Fruit fly (Drosophila melanogaster) whole organism, embryonic: ENCODE results near the gene nolo.

ENCODE experiments used
- ATbp ChIP-seq: fragments of 200-800 bp; sonication (Bioruptor generic); optimal IDR thresholded peaks from 2 replicates; lab custom pipeline; 2017; ENCODE audit warnings: missing biosample characterization, mild to moderate bottlenecking, missing genetic modification characterization, missing genetic modification reagents
- Asciz ChIP-seq: fragments of 200-800 bp; sonication (Bioruptor generic); optimal IDR thresholded peaks from 2 replicates; lab custom pipeline; 2017; ENCODE audit warnings: missing biosample characterization, mild to moderate bottlenecking, missing genetic modification characterization, missing genetic modification reagents
- CG10321 ChIP-seq: fragments of 200-800 bp; sonication (Bioruptor generic); IDR thresholded peaks from 2 replicates; pipeline ENCODE4 v1.3.6; 2022; ENCODE audit warnings: missing biosample characterization, missing genetic modification characterization
- CG12299 ChIP-seq: fragments of 200-800 bp; sonication (Bioruptor generic); optimal IDR thresholded peaks from 2 replicates; lab custom pipeline; 2018; ENCODE audit warnings: missing biosample characterization, mild to moderate bottlenecking, missing genetic modification characterization
- CG15073 ChIP-seq: fragments of 200-800 bp; sonication (Bioruptor generic); optimal IDR thresholded peaks from 2 replicates; lab custom pipeline; 2016; ENCODE audit warnings: missing biosample characterization, missing genetic modification characterization
- CG1792 ChIP-seq: fragments of 200-800 bp; sonication (Bioruptor generic); optimal IDR thresholded peaks from 2 replicates; lab custom pipeline; 2016; ENCODE audit warnings: missing biosample characterization, missing genetic modification characterization
- CG18476 ChIP-seq: fragments of 200-800 bp; sonication (Bioruptor generic); optimal IDR thresholded peaks from 2 replicates; lab custom pipeline; 2016; ENCODE audit warnings: missing biosample characterization, mild to moderate bottlenecking, missing genetic modification characterization
- CG18619 ChIP-seq: fragments of 200-800 bp; sonication (Bioruptor generic); optimal IDR thresholded peaks from 3 replicates; lab custom pipeline; 2017; ENCODE audit warnings: missing biosample characterization, mild to moderate bottlenecking, missing genetic modification characterization
- CG2202 ChIP-seq: fragments of 200-800 bp; sonication (Bioruptor generic); optimal IDR thresholded peaks from 2 replicates; lab custom pipeline; 2018; ENCODE audit warnings: missing biosample characterization, mild to moderate bottlenecking, missing genetic modification characterization
- CG4404 ChIP-seq: fragments of 200-800 bp; sonication (Bioruptor generic); IDR thresholded peaks from 2 replicates; pipeline ENCODE4 v1.3.6; 2022; ENCODE audit warnings: missing biosample characterization, missing genetic modification characterization
- CG4707 ChIP-seq: fragments of 200-800 bp; sonication (Bioruptor generic); optimal IDR thresholded peaks from 2 replicates; lab custom pipeline; 2018; ENCODE audit warnings: missing biosample characterization, mild to moderate bottlenecking, missing genetic modification characterization, moderate library complexity
- CG4730 ChIP-seq: fragments of 200-800 bp; sonication (Bioruptor generic); IDR thresholded peaks from 2 replicates; pipeline ENCODE4 v1.3.6; 2022; ENCODE audit warnings: missing biosample characterization, missing genetic modification characterization
- CG8089 ChIP-seq: fragments of 200-800 bp; sonication (Bioruptor generic); optimal IDR thresholded peaks from 3 replicates; lab custom pipeline; 2016; ENCODE audit warnings: missing biosample characterization, missing genetic modification characterization
- CG8388 ChIP-seq: fragments of 200-800 bp; sonication (Bioruptor generic); optimal IDR thresholded peaks from 2 replicates; lab custom pipeline; 2019; ENCODE audit warnings: missing biosample characterization, mild to moderate bottlenecking, missing genetic modification characterization, moderate library complexity
- CG8765 ChIP-seq: fragments of 200-800 bp; sonication (Bioruptor generic); IDR thresholded peaks from 2 replicates; pipeline ENCODE4 v1.3.6; 2022; ENCODE audit warnings: missing biosample characterization, missing genetic modification characterization
- CG8944 ChIP-seq: fragments of 200-800 bp; sonication (Bioruptor generic); optimal IDR thresholded peaks from 3 replicates; lab custom pipeline; 2016; ENCODE audit warnings: missing biosample characterization, missing genetic modification characterization
- CG9932 ChIP-seq: fragments of 200-800 bp; sonication (Bioruptor generic); IDR thresholded peaks from 2 replicates; pipeline ENCODE4 v1.3.6; 2022; ENCODE audit warnings: missing biosample characterization, missing genetic modification characterization
- Chrac-16 ChIP-seq: fragments of 200-800 bp; sonication (Bioruptor generic); optimal IDR thresholded peaks from 3 replicates; lab custom pipeline; 2016; ENCODE audit warnings: missing biosample characterization, missing genetic modification characterization
- Dad ChIP-seq: fragments of 200-800 bp; sonication (Bioruptor generic); optimal IDR thresholded peaks from 3 replicates; lab custom pipeline; 2016; ENCODE audit warnings: missing biosample characterization, missing genetic modification characterization
- Doc2 ChIP-seq: fragments of 200-800 bp; sonication (Bioruptor generic); IDR thresholded peaks from 2 replicates; pipeline ENCODE4 v1.3.6; 2022; ENCODE audit warnings: missing biosample characterization, missing genetic modification characterization
- Gug ChIP-seq: fragments of 200-800 bp; sonication (Bioruptor generic); IDR thresholded peaks from 4 replicates; pipeline ENCODE4 v1.3.6; 2022; ENCODE audit warnings: missing biosample characterization, missing genetic modification characterization
- H15 ChIP-seq: fragments of 200-800 bp; sonication (Bioruptor generic); IDR thresholded peaks from 3 replicates; pipeline ENCODE4 v1.3.6; 2022; ENCODE audit warnings: missing biosample characterization, missing genetic modification characterization
- MTF-1 ChIP-seq: fragments of 200-800 bp; sonication (Bioruptor generic); optimal IDR thresholded peaks from 2 replicates; lab custom pipeline; 2018; ENCODE audit warnings: missing biosample characterization, mild to moderate bottlenecking, missing genetic modification characterization, borderline replicate concordance
- Meics ChIP-seq: fragments of 200-800 bp; sonication (Bioruptor generic); optimal IDR thresholded peaks from 2 replicates; lab custom pipeline; 2017; ENCODE audit warnings: missing biosample characterization, mild to moderate bottlenecking, missing genetic modification characterization
- NK7.1 ChIP-seq: fragments of 200-800 bp; sonication (Bioruptor generic); optimal IDR thresholded peaks from 3 replicates; lab custom pipeline; 2016; ENCODE audit warnings: missing biosample characterization, missing genetic modification characterization
- Oli ChIP-seq: fragments of 200-800 bp; sonication (Bioruptor generic); optimal IDR thresholded peaks from 2 replicates; lab custom pipeline; 2018; ENCODE audit warnings: missing biosample characterization, mild to moderate bottlenecking, missing genetic modification characterization, moderate library complexity
- Optix ChIP-seq: fragments of 200-800 bp; sonication (Bioruptor generic); IDR thresholded peaks from 3 replicates; pipeline ENCODE4 v1.3.6; 2022; ENCODE audit warnings: missing biosample characterization, missing genetic modification characterization
- amos ChIP-seq: fragments of 200-800 bp; sonication (Bioruptor generic); IDR thresholded peaks from 2 replicates; pipeline ENCODE4 v1.3.6; 2022; ENCODE audit warnings: missing biosample characterization, missing genetic modification characterization; ENCODE audit not compliant: partially characterized antibody
- az2 ChIP-seq: fragments of 200-800 bp; sonication (Bioruptor generic); optimal IDR thresholded peaks from 3 replicates; lab custom pipeline; 2016; ENCODE audit warnings: missing biosample characterization, missing genetic modification characterization
- br ChIP-seq: fragments of >200 bp; optimal IDR thresholded peaks from 2 replicates; lab custom pipeline; 2017
- corto ChIP-seq: fragments of 200-800 bp; sonication (Bioruptor generic); optimal IDR thresholded peaks from 2 replicates; lab custom pipeline; 2016; ENCODE audit warnings: missing biosample characterization, mild to moderate bottlenecking, missing genetic modification characterization, moderate library complexity
- crp ChIP-seq, 2 experiments: fragments of 200-800 bp; sonication (Bioruptor generic); optimal IDR thresholded peaks; 2 replicates in 1 of 2; 3 replicates in 1 of 2; lab custom pipeline; 2017; ENCODE audit warnings: missing biosample characterization in 2 of 2, missing genetic modification characterization in 2 of 2, mild to moderate bottlenecking in 1 of 2, moderate library complexity in 1 of 2
- dan ChIP-seq: fragments of 200-800 bp; sonication (Bioruptor generic); IDR thresholded peaks from 2 replicates; pipeline ENCODE4 v1.3.6; 2022; ENCODE audit warnings: missing biosample characterization, missing genetic modification characterization
- danr ChIP-seq: fragments of 200-800 bp; sonication (Bioruptor generic); IDR thresholded peaks from 2 replicates; pipeline ENCODE4 v1.3.6; 2022; ENCODE audit warnings: missing biosample characterization, missing genetic modification characterization
- dati ChIP-seq: fragments of 200-800 bp; sonication (Bioruptor generic); IDR thresholded peaks from 2 replicates; pipeline ENCODE4 v1.3.6; 2022; ENCODE audit warnings: missing biosample characterization, missing genetic modification characterization
- emc ChIP-seq: fragments of 200-800 bp; sonication (Bioruptor generic); optimal IDR thresholded peaks from 2 replicates; lab custom pipeline; 2016; ENCODE audit warnings: missing biosample characterization, missing genetic modification characterization
- gfzf ChIP-seq: fragments of 200-800 bp; sonication (Bioruptor generic); optimal IDR thresholded peaks from 2 replicates; lab custom pipeline; 2016; ENCODE audit warnings: missing biosample characterization, mild to moderate bottlenecking, missing genetic modification characterization, moderate library complexity
- h ChIP-seq: fragments of >200 bp; optimal IDR thresholded peaks from 2 replicates; lab custom pipeline; 2017
- hkb ChIP-seq, 2 experiments: fragments of 200-800 bp in 1 of 2; fragments of >200 bp in 1 of 2; sonication (Bioruptor generic) in 1 of 2; IDR thresholded peaks in 1 of 2; optimal IDR thresholded peaks in 1 of 2; 2 replicates each; pipeline versions ENCODE4 v1.3.6 to Lab custom; 2017 to 2022; ENCODE audit warnings: missing biosample characterization in 1 of 2, missing genetic modification characterization in 1 of 2
- nmo ChIP-seq: fragments of 200-800 bp; sonication (Bioruptor generic); optimal IDR thresholded peaks from 2 replicates; lab custom pipeline; 2018; ENCODE audit warnings: missing biosample characterization, mild to moderate bottlenecking, missing genetic modification characterization, moderate library complexity
- onecut ChIP-seq: fragments of 200-800 bp; sonication (Bioruptor generic); IDR thresholded peaks from 2 replicates; pipeline ENCODE4 v1.3.6; 2022; ENCODE audit warnings: missing biosample characterization, missing genetic modification characterization
- org-1 ChIP-seq: fragments of 200-800 bp; sonication (Bioruptor generic); optimal IDR thresholded peaks from 2 replicates; lab custom pipeline; 2017; ENCODE audit warnings: missing biosample characterization, missing genetic modification characterization
- run ChIP-seq: fragments of 200-800 bp; sonication (Bioruptor generic); optimal IDR thresholded peaks from 3 replicates; lab custom pipeline; 2018; ENCODE audit warnings: missing biosample characterization, mild to moderate bottlenecking, missing genetic modification characterization
- shn ChIP-seq: fragments of 200-800 bp; sonication (Bioruptor generic); optimal IDR thresholded peaks from 3 replicates; lab custom pipeline; 2016; ENCODE audit warnings: missing biosample characterization, missing genetic modification characterization
- ssp ChIP-seq: fragments of 200-800 bp; sonication (Bioruptor generic); IDR thresholded peaks from 2 replicates; pipeline ENCODE4 v1.3.6; 2022; ENCODE audit warnings: missing biosample characterization, missing genetic modification characterization
- tgo ChIP-seq: fragments of 200-800 bp; sonication (Bioruptor generic); IDR thresholded peaks from 3 replicates; pipeline ENCODE4 v1.3.6; 2022; ENCODE audit warnings: missing biosample characterization, missing genetic modification characterization
- trem ChIP-seq: fragments of 200-800 bp; optimal IDR thresholded peaks from 3 replicates; lab custom pipeline; 2019; ENCODE audit warnings: missing biosample characterization, mild to moderate bottlenecking, missing genetic modification characterization, moderate library complexity
- wek ChIP-seq: fragments of 200-800 bp; sonication (Bioruptor generic); optimal IDR thresholded peaks from 3 replicates; lab custom pipeline; 2018; ENCODE audit warnings: missing biosample characterization, mild to moderate bottlenecking, missing genetic modification characterization, moderate library complexity
- yki ChIP-seq: fragments of >200 bp; optimal IDR thresholded peaks from 3 replicates; lab custom pipeline; 2018
- zf30C ChIP-seq: fragments of 200-800 bp; sonication (Bioruptor generic); optimal IDR thresholded peaks from 3 replicates; lab custom pipeline; 2018; ENCODE audit warnings: missing biosample characterization, mild to moderate bottlenecking, missing genetic modification characterization

Gene nolo

dm6 chr2L:21757264-21758066 is 73.6 kb downstream of the nolo start, which contains the start of the genes step and CG1416 (continued):
- TF ChIP-seq run (tag; lab: Kevin White, UChicago) (no peak), yki (lab: Kevin White, UChicago) (no peak), org-1 (GFP tag; lab: Kevin White, UChicago) (no peak), CG4707 (GFP tag; lab: Kevin White, UChicago) (no peak), Doc2 (GFP tag; lab: Robert Waterston, UW) (no peak), CG1792 (GFP tag; lab: Kevin White, UChicago) (peak; percentile 23), onecut (GFP tag; lab: Robert Waterston, UW) (no peak), CG18619 (GFP tag; lab: Kevin White, UChicago) (peak; percentile 58), crp (GFP tag; optimal IDR thresholded peaks at IDR 0.05; lab: Kevin White, UChicago) (peak in 1 of 2 experiments; percentile 68), emc (GFP tag; lab: Kevin White, UChicago) (no peak), gfzf (peak; percentile 39), Gug (GFP tag; lab: Robert Waterston, UW) (peak; percentile 77), trem (tag; lab: Kevin White, UChicago) (no peak), H15 (GFP tag; lab: Robert Waterston, UW) (no peak; the same call in 2 of the 3 replicates), dan (GFP tag; lab: Robert Waterston, UW) (no peak), wek (no peak), hkb (optimal IDR thresholded peaks at IDR 0.05; lab: Kevin White, UChicago) (no peak), hkb (GFP tag; IDR thresholded peaks at IDR 0.05; lab: Robert Waterston, UW) (no peak), corto (GFP tag; lab: Kevin White, UChicago) (no peak), CG8944 (GFP tag; lab: Kevin White, UChicago) (peak; percentile 74), h (lab: Kevin White, UChicago) (no peak), br (no peak), NK7.1 (GFP tag; lab: Kevin White, UChicago) (no peak), CG18476 (GFP tag; lab: Kevin White, UChicago) (peak; percentile 19), Oli (tag; lab: Kevin White, UChicago) (peak; percentile 52), CG8765 (GFP tag; lab: Robert Waterston, UW) (no peak), danr (GFP tag; lab: Robert Waterston, UW) (0 out of 2 replicates have a peak, but pooled peaks have one; percentile 30), tgo (GFP tag; lab: Robert Waterston, UW) (peak; percentile 20; the same call in 1 of the 3 replicates), CG4730 (GFP tag; lab: Robert Waterston, UW) (no peak), CG12299 (no peak), Optix (GFP tag; lab: Robert Waterston, UW) (no peak), Chrac-16 (peak; percentile 48), nmo (GFP tag; lab: Kevin White, UChicago) (peak; percentile 74), CG8089 (GFP tag; lab: Kevin White, UChicago) (peak; percentile 59), amos (peak; percentile 86), az2 (GFP tag; lab: Kevin White, UChicago) (peak; percentile 25), shn (GFP tag; lab: Kevin White, UChicago) (peak; percentile 32), CG2202 (tag; lab: Kevin White, UChicago) (no peak), CG8388 (GFP tag; lab: Kevin White, UChicago) (peak; percentile 15), CG4404 (GFP tag; lab: Robert Waterston, UW) (no peak), CG15073 (no peak), Meics (GFP tag; lab: Kevin White, UChicago) (peak; percentile 76), ATbp (no peak), Dad (GFP tag; lab: Kevin White, UChicago) (peak; percentile 39), MTF-1 (GFP tag; lab: Kevin White, UChicago) (no peak), zf30C (no peak), dati (GFP tag; lab: Robert Waterston, UW) (no peak), Asciz (GFP tag; lab: Kevin White, UChicago) (no peak), CG10321 (GFP tag; lab: Robert Waterston, UW) (no peak), ssp (GFP tag; lab: Robert Waterston, UW) (peak; percentile 98), CG9932 (no peak; the same call in 1 of the 2 replicates)
